Worm (Caenorhabditis elegans) whole organism, early embryonic: ENCODE measurements around the gene cyd-1.

Source experiments
- B0310.2 ChIP-seq: sonication (generic microtip); optimal IDR thresholded peaks from 2 replicates; lab custom pipeline; 2016; ENCODE audit warnings: mild to moderate bottlenecking, missing genetic modification characterization, missing compliant biosample characterization
- F13C5.2 ChIP-seq: sonication (generic microtip); optimal IDR thresholded peaks from 2 replicates; lab custom pipeline; 2017; ENCODE audit warnings: mild to moderate bottlenecking, missing genetic modification characterization, inconsistent platforms, missing compliant biosample characterization
- aly-1 ChIP-seq: sonication (generic microtip); optimal IDR thresholded peaks from 2 replicates; lab custom pipeline; 2016; ENCODE audit warnings: missing genetic modification characterization, missing compliant biosample characterization
- ama-1 ChIP-seq: fragments of 150-350 bp; optimal IDR thresholded peaks from 2 replicates; lab custom pipeline; 2014
- ceh-13 ChIP-seq: fragments of 200-800 bp; sonication (Bioruptor generic); optimal IDR thresholded peaks from 2 replicates; lab custom pipeline; 2018; ENCODE audit warnings: mild to moderate bottlenecking, missing genetic modification characterization, missing compliant biosample characterization
- ceh-36 ChIP-seq: sonication (generic microtip); optimal IDR thresholded peaks from 2 replicates; lab custom pipeline; 2016; ENCODE audit warnings: missing genetic modification characterization, inconsistent platforms, missing compliant biosample characterization
- flt-1 ChIP-seq: fragments of 200-800 bp; sonication (Bioruptor generic); IDR thresholded peaks from 2 replicates; pipeline ENCODE4 v1.3.6; 2022; ENCODE audit warnings: missing genetic modification characterization, missing compliant biosample characterization
- hmbx-1 ChIP-seq: sonication (generic microtip); optimal IDR thresholded peaks from 2 replicates; lab custom pipeline; 2016; ENCODE audit warnings: mild to moderate bottlenecking, missing genetic modification characterization, missing compliant biosample characterization
- hmg-4 ChIP-seq: fragments of 200-800 bp; sonication (Bioruptor generic); optimal IDR thresholded peaks from 2 replicates; lab custom pipeline; 2018; ENCODE audit warnings: mild to moderate bottlenecking, missing genetic modification characterization, missing compliant biosample characterization
- hnd-1 ChIP-seq: sonication (generic microtip); optimal IDR thresholded peaks from 2 replicates; lab custom pipeline; 2016; ENCODE audit warnings: missing genetic modification characterization, missing compliant biosample characterization
- pes-1 ChIP-seq: fragments of 200-800 bp; sonication (Bioruptor generic); IDR thresholded peaks from 2 replicates; pipeline ENCODE4 v1.3.6; 2022; ENCODE audit warnings: missing genetic modification reagents, missing genetic modification characterization, missing compliant biosample characterization
- scrt-1 ChIP-seq: fragments of 200-800 bp; sonication (Bioruptor generic); IDR thresholded peaks from 2 replicates; pipeline ENCODE4 v1.3.6; 2022; ENCODE audit warnings: missing genetic modification characterization, missing compliant biosample characterization
- sea-1 ChIP-seq: fragments of 200-800 bp; sonication (Bioruptor generic); conservative IDR thresholded peaks from 2 replicates; pipeline ENCODE4 v1.3.6; 2022; ENCODE audit warnings: missing genetic modification characterization, missing compliant biosample characterization
- tbx-11 ChIP-seq: fragments of 200-800 bp; sonication (Bioruptor generic); IDR thresholded peaks from 2 replicates; pipeline ENCODE4 v1.3.6; 2022; ENCODE audit warnings: missing genetic modification characterization, missing compliant biosample characterization
- tbx-37 ChIP-seq: fragments of 200-800 bp; sonication (Bioruptor generic); conservative IDR thresholded peaks from 2 replicates; pipeline ENCODE4 v1.3.6; 2022; ENCODE audit warnings: missing genetic modification reagents, missing genetic modification characterization, missing compliant biosample characterization
- tra-4 ChIP-seq: sonication (generic microtip); optimal IDR thresholded peaks from 2 replicates; lab custom pipeline; 2017; ENCODE audit warnings: missing genetic modification characterization, missing compliant biosample characterization

Gene cyd-1

DNA sequence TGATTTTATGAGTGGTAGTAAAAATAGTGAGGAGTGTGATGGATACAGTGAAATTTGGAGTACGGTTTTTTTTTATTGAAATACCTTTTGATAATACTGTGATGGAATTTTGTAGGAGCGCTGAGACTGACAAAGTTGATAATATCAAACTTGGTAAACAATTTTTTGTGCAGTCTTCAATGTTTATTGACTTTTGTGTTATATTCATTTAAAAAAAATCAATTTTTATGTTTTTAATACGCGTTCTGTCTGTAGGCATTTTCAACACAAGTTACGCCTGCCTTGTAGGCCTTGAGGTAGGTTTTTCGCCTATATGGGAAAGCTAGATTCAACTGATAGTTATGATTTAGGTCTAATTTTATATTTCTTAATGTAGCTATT is 24.5 kb downstream of the cyd-1 start:
- TF ChIP-seq hnd-1: no peak
- no peak for TF ChIP-seq hmg-4 (GFP tag; lab: Kevin White, UChicago)
- TF ChIP-seq flt-1 (GFP tag; lab: Robert Waterston, UW): no peak
- TF ChIP-seq tbx-11 (GFP tag; lab: Robert Waterston, UW): no peak
- TF ChIP-seq ceh-36 (tag; lab: Kevin White, UChicago): no peak
- TF ChIP-seq tra-4 (tag; lab: Kevin White, UChicago): no peak

DNA sequence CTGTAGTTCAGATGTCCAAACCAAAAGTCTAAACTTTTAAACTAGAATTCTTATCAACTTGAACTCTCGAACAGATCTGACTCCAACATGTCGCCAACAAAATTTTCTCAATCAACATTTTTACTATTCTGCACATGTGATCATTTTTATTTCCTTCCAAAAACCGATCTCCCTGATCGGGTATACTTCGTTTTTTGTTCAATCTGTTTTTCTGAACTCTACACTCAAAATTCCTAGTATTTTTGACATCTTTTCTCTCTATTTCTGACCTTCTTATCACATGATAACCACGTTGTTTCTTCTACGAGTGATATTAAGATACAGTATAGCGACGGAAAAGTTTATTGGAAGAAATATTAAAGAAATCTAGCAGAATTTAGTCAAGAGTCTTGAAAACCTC is 25.9 kb downstream of the cyd-1 start:
- TF ChIP-seq pes-1 (GFP tag; lab: Robert Waterston, UW): no peak

DNA sequence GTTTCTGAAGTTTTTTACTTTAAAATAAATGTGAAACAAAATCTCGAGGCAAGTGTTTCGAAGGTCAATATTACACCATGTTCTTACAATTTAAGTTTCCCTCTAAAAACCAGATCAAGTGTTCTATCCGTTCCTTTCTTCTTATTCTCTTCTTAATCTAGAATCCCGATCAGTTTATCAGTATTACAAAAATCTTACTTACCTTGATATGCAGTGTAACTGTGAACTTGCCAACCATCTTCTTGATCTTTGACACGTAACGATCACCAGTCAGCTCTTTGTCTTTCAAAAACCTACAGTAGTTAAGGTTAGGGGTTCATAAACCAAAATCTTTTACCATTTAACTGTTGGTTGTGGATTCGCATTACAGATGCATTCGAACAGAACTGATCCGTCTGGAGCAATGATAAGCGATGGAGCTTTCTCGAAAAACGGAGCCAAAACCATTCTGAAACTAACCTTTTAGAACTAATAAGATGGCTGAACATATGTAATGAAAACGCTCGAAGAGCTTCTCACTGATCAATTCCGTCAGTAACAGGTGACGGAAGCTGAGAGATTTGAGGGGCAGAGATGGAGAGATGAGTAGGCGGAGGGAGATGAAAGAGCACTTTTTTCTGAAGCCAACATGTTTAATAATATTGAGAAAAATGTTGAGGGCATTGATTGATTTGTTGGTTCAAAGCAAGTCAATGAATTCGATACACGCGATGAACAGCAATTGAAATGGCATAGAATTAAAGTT is 27.5 kb downstream of the cyd-1 start, which contains the start of gene oig-2:
Gene oig-2 (minus strand): TSS at position 448 of the 745 bp plus-strand sequence.
- TF ChIP-seq tbx-37 (GFP tag; lab: Robert Waterston, UW): no peak
- no peak for TF ChIP-seq ceh-13
- TF ChIP-seq tbx-11 (GFP tag; lab: Robert Waterston, UW): no peak
- TF ChIP-seq ama-1 (lab: Kevin White, UChicago): no peak

DNA sequence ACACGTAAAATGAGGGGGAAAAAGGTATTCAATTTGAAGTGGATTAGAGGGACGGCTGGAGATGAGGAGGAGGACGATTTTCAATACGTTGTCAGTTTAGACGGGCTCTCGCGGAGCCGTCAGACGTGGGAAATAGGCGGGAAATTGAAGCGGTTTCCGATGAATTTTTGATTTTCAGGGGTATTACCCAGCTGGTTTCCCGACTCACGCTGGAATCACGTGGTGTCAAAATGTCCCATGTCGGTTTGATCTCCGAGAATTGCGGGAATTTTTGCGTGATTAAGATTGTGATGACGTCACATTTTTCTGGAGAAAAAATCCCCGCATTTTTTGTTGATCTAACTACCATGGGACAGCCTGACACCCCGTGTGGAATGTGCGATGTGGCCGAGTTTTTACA is 32.3 kb downstream of the cyd-1 start:
- TF ChIP-seq ama-1 (lab: Kevin White, UChicago) (no peak), hmg-4 (GFP tag; lab: Kevin White, UChicago) (peak; percentile 7)

DNA sequence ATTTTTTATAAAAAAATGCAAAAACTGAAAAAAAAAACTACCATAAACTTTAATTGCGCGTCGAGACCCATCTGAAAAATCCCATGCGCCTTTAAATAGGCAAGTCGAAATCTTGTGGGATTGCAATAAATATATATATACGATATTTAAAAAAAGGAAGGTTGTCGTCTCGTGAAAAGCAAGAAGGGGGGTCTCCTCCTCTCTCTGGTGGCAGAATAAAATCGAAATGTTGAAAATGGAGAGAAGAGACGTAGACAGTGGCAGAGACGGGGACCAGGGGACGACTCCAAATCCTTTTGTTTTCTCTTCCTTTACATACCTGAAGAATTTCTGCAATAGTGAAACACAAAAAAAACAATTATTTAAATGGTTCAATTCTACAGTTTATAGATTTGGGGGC is 33.6 kb downstream of the cyd-1 start, which contains the start of gene F18A11.5:
Gene F18A11.5 (minus strand): TSS at position 321 of the 400 bp plus-strand sequence.
- no peak for TF ChIP-seq tbx-11 (GFP tag; lab: Robert Waterston, UW)
- no peak for TF ChIP-seq ceh-13
- no peak for TF ChIP-seq scrt-1 (GFP tag; lab: Robert Waterston, UW)
- no peak for TF ChIP-seq hmbx-1 (tag; lab: Kevin White, UChicago)
- TF ChIP-seq tra-4 (tag; lab: Kevin White, UChicago): no peak
- no peak for TF ChIP-seq pes-1 (GFP tag; lab: Robert Waterston, UW)
- TF ChIP-seq hmg-4 (GFP tag; lab: Kevin White, UChicago): no peak
- no peak for TF ChIP-seq sea-1 (GFP tag; lab: Robert Waterston, UW)
- TF ChIP-seq tbx-37 (GFP tag; lab: Robert Waterston, UW): no peak
- TF ChIP-seq hnd-1: no peak
- TF ChIP-seq flt-1 (GFP tag; lab: Robert Waterston, UW): no peak
- no peak for TF ChIP-seq F13C5.2 (tag; lab: Kevin White, UChicago)
- TF ChIP-seq B0310.2: no peak
- no peak for TF ChIP-seq aly-1 (tag; lab: Kevin White, UChicago)
- no peak for TF ChIP-seq ama-1 (lab: Kevin White, UChicago)

DNA sequence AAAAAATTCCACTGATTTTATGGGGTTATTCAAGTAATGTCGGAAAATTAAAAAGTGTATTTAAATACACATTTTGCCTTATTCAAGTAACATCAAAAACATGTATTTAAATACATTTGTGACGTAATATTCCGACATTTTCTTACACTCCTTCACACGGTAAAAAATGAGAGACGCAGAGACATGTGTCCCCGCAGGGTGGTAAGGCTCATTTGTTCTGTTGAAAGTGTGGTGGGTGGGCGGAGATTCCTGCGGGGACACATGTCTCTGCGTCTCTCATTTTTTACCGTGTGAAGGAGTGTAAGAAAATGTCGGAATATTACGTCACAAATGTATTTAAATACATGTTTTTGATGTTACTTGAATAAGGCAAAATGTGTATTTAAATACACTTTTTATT is 36.0 kb downstream of the cyd-1 start:
- peak; percentile 81 for TF ChIP-seq flt-1 (GFP tag; lab: Robert Waterston, UW)
- 0 out of 2 replicates have a peak, but pooled peaks have one; percentile 39 for TF ChIP-seq scrt-1 (GFP tag; lab: Robert Waterston, UW)
- peak; percentile 71 for TF ChIP-seq pes-1 (GFP tag; lab: Robert Waterston, UW)
- 0 out of 2 replicates have a peak, but pooled peaks have one; percentile 42 for TF ChIP-seq tbx-11 (GFP tag; lab: Robert Waterston, UW)
- TF ChIP-seq sea-1 (GFP tag; lab: Robert Waterston, UW): peak; percentile 70; the same call in 1 of the 2 replicates
- TF ChIP-seq tbx-37 (GFP tag; lab: Robert Waterston, UW): 0 out of 2 replicates have a peak, but pooled peaks have one; percentile 11

DNA sequence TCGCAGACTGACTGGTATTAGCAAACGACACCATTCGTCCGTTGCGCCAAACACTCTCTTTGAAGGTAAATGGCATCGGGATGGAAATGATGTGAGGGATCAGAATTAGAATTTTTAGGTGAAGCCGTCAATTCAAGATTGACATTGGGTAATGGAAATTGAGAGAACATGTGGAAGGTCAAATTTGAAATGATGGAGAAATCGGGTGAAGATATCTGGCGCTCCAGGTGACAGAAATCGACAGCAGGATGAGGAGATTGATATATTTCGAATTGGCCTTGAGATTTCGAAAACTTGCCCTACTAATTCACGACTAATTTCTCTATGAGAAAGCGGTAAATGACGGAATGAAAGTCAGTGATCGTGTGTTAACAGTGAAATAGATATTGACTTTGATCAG is 42.2 kb downstream of the cyd-1 start:
- no peak for TF ChIP-seq flt-1 (GFP tag; lab: Robert Waterston, UW)
- TF ChIP-seq ama-1 (lab: Kevin White, UChicago): peak; percentile 21

DNA sequence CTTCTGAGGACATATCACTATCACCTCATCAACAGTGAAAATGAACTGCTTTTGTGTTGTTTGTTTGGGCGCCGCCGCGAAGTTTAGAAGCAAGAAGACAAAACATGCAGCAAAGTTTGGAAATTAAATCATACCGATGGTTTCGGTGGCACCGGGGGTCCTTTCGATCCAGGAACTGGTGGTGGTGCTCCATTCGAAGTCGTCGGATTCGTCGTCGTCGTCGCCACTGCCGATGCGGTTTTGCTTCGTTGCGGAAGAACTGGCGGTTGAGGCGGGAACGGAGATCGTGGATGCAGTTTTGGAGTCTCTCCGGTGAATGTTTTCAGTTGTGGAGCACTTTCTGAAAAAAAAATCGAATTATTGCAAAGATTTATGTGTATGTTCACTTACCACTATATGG is 43.1 kb downstream of the cyd-1 start:
- TF ChIP-seq ama-1 (lab: Kevin White, UChicago) (no peak), tra-4 (tag; lab: Kevin White, UChicago) (no peak), B0310.2 (no peak)

DNA sequence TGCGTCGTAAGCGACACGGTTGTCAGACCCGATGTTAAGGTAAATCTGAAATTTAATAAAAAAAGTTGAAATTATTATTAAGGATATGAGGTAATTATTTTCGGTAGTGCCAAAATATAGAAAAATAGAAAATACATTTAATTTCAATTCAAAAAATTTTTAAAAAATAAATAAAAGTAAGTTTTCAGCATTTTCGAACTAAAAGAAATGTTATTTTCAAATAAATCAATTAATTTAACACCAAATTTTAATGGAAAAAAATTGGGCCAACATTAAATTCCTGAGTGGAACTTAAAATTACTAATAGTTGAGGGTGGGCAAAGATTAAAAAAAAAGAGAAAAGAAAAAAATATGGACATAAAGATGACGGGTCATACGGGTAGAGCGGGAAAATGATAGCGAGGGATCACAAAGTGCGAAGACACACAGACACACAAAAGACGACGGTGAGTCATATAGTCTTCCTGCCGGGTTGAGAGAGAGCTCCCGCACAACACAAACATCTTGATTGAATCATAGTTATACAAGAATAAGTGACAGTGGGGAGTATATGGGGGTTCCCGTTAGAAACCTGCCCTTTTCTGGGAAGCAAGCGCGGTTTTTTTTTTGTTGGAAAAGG is 45.5 kb downstream of the cyd-1 start, which contains the start of gene max-2:
Gene max-2 (minus strand): TSS at position 51 of the 619 bp plus-strand sequence.
- TF ChIP-seq hmg-4 (GFP tag; lab: Kevin White, UChicago): peak; percentile 5
- TF ChIP-seq ceh-36 (tag; lab: Kevin White, UChicago): no peak
